Fruit fly (Drosophila melanogaster): ENCODE data around the gene CG32163.

dm6 chr3L:16631844-16632537, 45.0 kb downstream of the CG32163 start:
- TF ChIP-seq CG8632 (GFP tag; optimal IDR thresholded peaks at IDR 0.05) (no peak), svp (GFP tag) (no peak), spab (GFP tag; optimal IDR thresholded peaks at IDR 0.05) (no peak), Hr39 (GFP tag; optimal IDR thresholded peaks at IDR 0.05) (no peak), OdsH (GFP tag; optimal IDR thresholded peaks at IDR 0.05) (no peak), CG1621 (tag; optimal IDR thresholded peaks at IDR 0.05) (no peak), salr (GFP tag; optimal IDR thresholded peaks at IDR 0.05) (no peak), Sox102F (GFP tag; optimal IDR thresholded peaks at IDR 0.05) (no peak), Blimp-1 (GFP tag; optimal IDR thresholded peaks at IDR 0.05) (no peak), CG15336 (GFP tag; IDR thresholded peaks at IDR 0.05) (no peak), Eip75B (GFP tag; optimal IDR thresholded peaks at IDR 0.05) (no peak), CG16779 (tag; optimal IDR thresholded peaks at IDR 0.05) (no peak), CG10631 (GFP tag; optimal IDR thresholded peaks at IDR 0.05) (no peak), vri (GFP tag; optimal IDR thresholded peaks at IDR 0.05) (no peak)
